Fruit fly (Drosophila melanogaster) whole organism, embryonic: Measurements from ENCODE around the gene MED14.
A peak's percentile ranks its signal among the peaks of the same experiment; 100 is the strongest.

Experiments
- Abd-B ChIP-seq: fragments of 200-800 bp; sonication (Bioruptor generic); optimal IDR thresholded peaks from 2 replicates; lab custom pipeline; 2018; ENCODE audit warnings: missing biosample characterization, mild to moderate bottlenecking, missing genetic modification characterization, moderate library complexity
- CG12155 ChIP-seq: fragments of 200-800 bp; sonication (Bioruptor generic); optimal IDR thresholded peaks from 3 replicates; lab custom pipeline; 2016; ENCODE audit warnings: missing biosample characterization, missing genetic modification characterization
- CG13624 ChIP-seq: fragments of 200-800 bp; sonication (Bioruptor generic); optimal IDR thresholded peaks from 2 replicates; lab custom pipeline; 2016; ENCODE audit warnings: missing biosample characterization, missing genetic modification characterization
- CG14860 ChIP-seq: fragments of 200-800 bp; sonication (Bioruptor generic); IDR thresholded peaks from 3 replicates; pipeline ENCODE4 v1.3.6; 2022; ENCODE audit warnings: missing biosample characterization, missing genetic modification characterization; ENCODE audit not compliant: partially characterized antibody
- CG15479 ChIP-seq: fragments of 200-800 bp; sonication (Bioruptor generic); optimal IDR thresholded peaks from 3 replicates; lab custom pipeline; 2019; ENCODE audit warnings: missing biosample characterization, mild to moderate bottlenecking, missing genetic modification characterization, moderate library complexity
- CG17359 ChIP-seq: fragments of 200-800 bp; sonication (Bioruptor generic); optimal IDR thresholded peaks from 3 replicates; lab custom pipeline; 2018; ENCODE audit warnings: missing biosample characterization, mild to moderate bottlenecking, missing genetic modification characterization, moderate library complexity
- CG2120 ChIP-seq: fragments of 200-800 bp; sonication (Bioruptor generic); optimal IDR thresholded peaks from 3 replicates; lab custom pipeline; 2016; ENCODE audit warnings: missing biosample characterization, missing genetic modification characterization
- CG2202 ChIP-seq: fragments of 200-800 bp; sonication (Bioruptor generic); optimal IDR thresholded peaks from 2 replicates; lab custom pipeline; 2018; ENCODE audit warnings: missing biosample characterization, mild to moderate bottlenecking, missing genetic modification characterization
- CG2712 ChIP-seq: fragments of 200-800 bp; optimal IDR thresholded peaks from 3 replicates; lab custom pipeline; 2019; ENCODE audit warnings: missing biosample characterization, mild to moderate bottlenecking, missing genetic modification characterization, moderate library complexity
- CG30403 ChIP-seq: fragments of 200-800 bp; sonication (Bioruptor generic); optimal IDR thresholded peaks from 3 replicates; lab custom pipeline; 2016; ENCODE audit warnings: missing biosample characterization, missing genetic modification characterization
- CG3407 ChIP-seq: fragments of 200-800 bp; sonication (Bioruptor generic); optimal IDR thresholded peaks from 2 replicates; lab custom pipeline; 2018; ENCODE audit warnings: missing biosample characterization, mild to moderate bottlenecking, missing genetic modification characterization
- CG43689 ChIP-seq: fragments of 200-800 bp; sonication (Bioruptor generic); IDR thresholded peaks from 2 replicates; pipeline ENCODE4 v1.3.6; 2022; ENCODE audit warnings: missing biosample characterization, missing genetic modification characterization
- CG5245 ChIP-seq: fragments of 200-800 bp; sonication (Bioruptor generic); optimal IDR thresholded peaks from 3 replicates; lab custom pipeline; 2016; ENCODE audit warnings: missing biosample characterization, missing genetic modification characterization
- CG6272 ChIP-seq: fragments of 200-800 bp; sonication (Bioruptor generic); IDR thresholded peaks from 2 replicates; pipeline ENCODE4 v1.3.6; 2022; ENCODE audit warnings: missing biosample characterization, missing genetic modification characterization
- CG6854 ChIP-seq: fragments of 200-800 bp; sonication (Bioruptor generic); optimal IDR thresholded peaks from 3 replicates; lab custom pipeline; 2017; ENCODE audit warnings: missing biosample characterization, mild to moderate bottlenecking, missing genetic modification characterization
- CG7556 ChIP-seq: fragments of 200-800 bp; sonication (Bioruptor generic); optimal IDR thresholded peaks from 2 replicates; lab custom pipeline; 2017; ENCODE audit warnings: missing biosample characterization, mild to moderate bottlenecking, missing genetic modification characterization
- CG9727 ChIP-seq: fragments of 200-800 bp; sonication (Bioruptor generic); optimal IDR thresholded peaks from 3 replicates; lab custom pipeline; 2017; ENCODE audit warnings: missing biosample characterization, mild to moderate bottlenecking, missing genetic modification characterization
- ERR ChIP-seq: fragments of 200-800 bp; sonication (Bioruptor generic); optimal IDR thresholded peaks from 2 replicates; lab custom pipeline; 2016; ENCODE audit warnings: missing biosample characterization, missing genetic modification characterization
- Gsc ChIP-seq: fragments of 200-800 bp; sonication (Bioruptor generic); IDR thresholded peaks from 2 replicates; pipeline ENCODE4 v1.3.6; 2022; ENCODE audit warnings: missing biosample characterization, missing genetic modification characterization
- Lpt ChIP-seq: fragments of >200 bp; optimal IDR thresholded peaks from 2 replicates; lab custom pipeline; 2018; ENCODE audit warnings: missing biosample characterization, missing genetic modification characterization
- NK7.1 ChIP-seq: fragments of 200-800 bp; sonication (Bioruptor generic); optimal IDR thresholded peaks from 3 replicates; lab custom pipeline; 2016; ENCODE audit warnings: missing biosample characterization, missing genetic modification characterization
- Optix ChIP-seq: fragments of 200-800 bp; sonication (Bioruptor generic); IDR thresholded peaks from 3 replicates; pipeline ENCODE4 v1.3.6; 2022; ENCODE audit warnings: missing biosample characterization, missing genetic modification characterization
- Side ChIP-seq: fragments of 200-800 bp; sonication (Bioruptor generic); optimal IDR thresholded peaks from 2 replicates; lab custom pipeline; 2016; ENCODE audit warnings: missing biosample characterization, missing genetic modification characterization
- Sry-β ChIP-seq: fragments of 200-800 bp; sonication (Bioruptor generic); optimal IDR thresholded peaks from 2 replicates; lab custom pipeline; 2018; ENCODE audit warnings: missing biosample characterization, mild to moderate bottlenecking, missing genetic modification characterization, moderate library complexity
- Tbp ChIP-seq: fragments of >200 bp; optimal IDR thresholded peaks from 2 replicates; lab custom pipeline; 2018; ENCODE audit warnings: missing biosample characterization, missing genetic modification characterization
- Trl ChIP-seq, 3 experiments: fragments of >200 bp in 2 of 3; fragments of 200-800 bp in 1 of 3; sonication (Bioruptor generic) in 1 of 3; optimal IDR thresholded peaks; 2 replicates in 1 of 3; 3 replicates in 2 of 3; lab custom pipeline; 2016 to 2017; ENCODE audit warnings: missing biosample characterization in 1 of 3, missing genetic modification characterization in 1 of 3
- ac ChIP-seq: fragments of 200-800 bp; sonication (Bioruptor generic); optimal IDR thresholded peaks from 3 replicates; lab custom pipeline; 2017; ENCODE audit warnings: missing biosample characterization, mild to moderate bottlenecking, missing genetic modification characterization
- ara ChIP-seq: fragments of 200-800 bp; sonication (Bioruptor generic); IDR thresholded peaks from 2 replicates; pipeline ENCODE4 v1.3.6; 2022; ENCODE audit warnings: missing biosample characterization, missing genetic modification characterization
- chn ChIP-seq: fragments of 200-800 bp; sonication (Bioruptor generic); optimal IDR thresholded peaks from 2 replicates; lab custom pipeline; 2016; ENCODE audit warnings: missing biosample characterization, missing genetic modification characterization
- crc ChIP-seq: fragments of 200-800 bp; sonication (Bioruptor generic); optimal IDR thresholded peaks from 2 replicates; lab custom pipeline; 2016; ENCODE audit warnings: missing biosample characterization, missing genetic modification characterization
- da ChIP-seq: fragments of 200-800 bp; sonication (Bioruptor generic); optimal IDR thresholded peaks from 2 replicates; lab custom pipeline; 2016; ENCODE audit warnings: missing biosample characterization, missing genetic modification characterization
- en ChIP-seq: fragments of 200-800 bp; sonication (Bioruptor generic); optimal IDR thresholded peaks from 2 replicates; lab custom pipeline; 2016; ENCODE audit warnings: missing biosample characterization, missing genetic modification characterization
- exex ChIP-seq: fragments of 200-800 bp; sonication (Bioruptor generic); optimal IDR thresholded peaks from 4 replicates; lab custom pipeline; 2018; ENCODE audit warnings: missing biosample characterization, mild to moderate bottlenecking, missing genetic modification characterization, moderate library complexity
- gfzf ChIP-seq: fragments of 200-800 bp; sonication (Bioruptor generic); optimal IDR thresholded peaks from 2 replicates; lab custom pipeline; 2016; ENCODE audit warnings: missing biosample characterization, mild to moderate bottlenecking, missing genetic modification characterization, moderate library complexity
- lab ChIP-seq: fragments of 200-800 bp; sonication (Bioruptor generic); optimal IDR thresholded peaks from 3 replicates; lab custom pipeline; 2017; ENCODE audit warnings: missing biosample characterization, missing genetic modification characterization, mild to moderate bottlenecking, moderate library complexity, missing genetic modification reagents
- pb ChIP-seq: fragments of 200-800 bp; sonication (Bioruptor generic); optimal IDR thresholded peaks from 3 replicates; lab custom pipeline; 2016; ENCODE audit warnings: missing biosample characterization, missing genetic modification characterization
- pho ChIP-seq: fragments of 200-800 bp; sonication (Bioruptor generic); optimal IDR thresholded peaks from 2 replicates; lab custom pipeline; 2016; ENCODE audit warnings: missing biosample characterization, missing genetic modification characterization
- phol ChIP-seq: fragments of 200-800 bp; sonication (Bioruptor generic); optimal IDR thresholded peaks from 3 replicates; lab custom pipeline; 2018; ENCODE audit warnings: missing biosample characterization, mild to moderate bottlenecking, missing genetic modification characterization, moderate library complexity
- prd ChIP-seq, 3 experiments: fragments of >200 bp in 2 of 3; fragments of 200-800 bp in 1 of 3; sonication (Bioruptor generic) in 1 of 3; optimal IDR thresholded peaks in 2 of 3; IDR thresholded peaks in 1 of 3; 2 replicates in 2 of 3; 3 replicates in 1 of 3; pipeline versions ENCODE4 v1.3.6 to Lab custom; 2017 to 2022; ENCODE audit warnings: missing biosample characterization in 1 of 3, missing genetic modification characterization in 1 of 3
- repo ChIP-seq: fragments of 200-800 bp; sonication (Bioruptor generic); optimal IDR thresholded peaks from 2 replicates; lab custom pipeline; 2016; ENCODE audit warnings: missing biosample characterization, missing genetic modification characterization
- scrt ChIP-seq: fragments of 200-800 bp; sonication (Bioruptor generic); optimal IDR thresholded peaks from 2 replicates; lab custom pipeline; 2018; ENCODE audit warnings: missing biosample characterization, mild to moderate bottlenecking, missing genetic modification characterization, moderate library complexity
- sob ChIP-seq: fragments of 200-800 bp; sonication (Bioruptor generic); IDR thresholded peaks from 2 replicates; pipeline ENCODE4 v1.3.6; 2022; ENCODE audit warnings: missing biosample characterization, missing genetic modification characterization
- sqz ChIP-seq: fragments of 200-800 bp; sonication (Bioruptor generic); optimal IDR thresholded peaks from 3 replicates; lab custom pipeline; 2018; ENCODE audit warnings: missing biosample characterization, mild to moderate bottlenecking, missing genetic modification characterization
- stwl ChIP-seq: fragments of 200-800 bp; sonication (Bioruptor generic); optimal IDR thresholded peaks from 3 replicates; lab custom pipeline; 2018; ENCODE audit warnings: missing biosample characterization, mild to moderate bottlenecking, missing genetic modification characterization, moderate library complexity
- toy ChIP-seq: fragments of 200-800 bp; sonication (Bioruptor generic); IDR thresholded peaks from 2 replicates; pipeline ENCODE4 v1.3.6; 2022; ENCODE audit warnings: missing biosample characterization, missing genetic modification characterization
- unpg ChIP-seq: fragments of 200-800 bp; sonication (Bioruptor generic); optimal IDR thresholded peaks from 3 replicates; lab custom pipeline; 2018; ENCODE audit warnings: missing biosample characterization, mild to moderate bottlenecking, missing genetic modification characterization, moderate library complexity
- zfh1 ChIP-seq: fragments of 200-800 bp; sonication (Bioruptor generic); IDR thresholded peaks from 3 replicates; pipeline ENCODE4 v1.3.6; 2022; ENCODE audit warnings: missing biosample characterization, missing genetic modification characterization

Gene MED14

DNA sequence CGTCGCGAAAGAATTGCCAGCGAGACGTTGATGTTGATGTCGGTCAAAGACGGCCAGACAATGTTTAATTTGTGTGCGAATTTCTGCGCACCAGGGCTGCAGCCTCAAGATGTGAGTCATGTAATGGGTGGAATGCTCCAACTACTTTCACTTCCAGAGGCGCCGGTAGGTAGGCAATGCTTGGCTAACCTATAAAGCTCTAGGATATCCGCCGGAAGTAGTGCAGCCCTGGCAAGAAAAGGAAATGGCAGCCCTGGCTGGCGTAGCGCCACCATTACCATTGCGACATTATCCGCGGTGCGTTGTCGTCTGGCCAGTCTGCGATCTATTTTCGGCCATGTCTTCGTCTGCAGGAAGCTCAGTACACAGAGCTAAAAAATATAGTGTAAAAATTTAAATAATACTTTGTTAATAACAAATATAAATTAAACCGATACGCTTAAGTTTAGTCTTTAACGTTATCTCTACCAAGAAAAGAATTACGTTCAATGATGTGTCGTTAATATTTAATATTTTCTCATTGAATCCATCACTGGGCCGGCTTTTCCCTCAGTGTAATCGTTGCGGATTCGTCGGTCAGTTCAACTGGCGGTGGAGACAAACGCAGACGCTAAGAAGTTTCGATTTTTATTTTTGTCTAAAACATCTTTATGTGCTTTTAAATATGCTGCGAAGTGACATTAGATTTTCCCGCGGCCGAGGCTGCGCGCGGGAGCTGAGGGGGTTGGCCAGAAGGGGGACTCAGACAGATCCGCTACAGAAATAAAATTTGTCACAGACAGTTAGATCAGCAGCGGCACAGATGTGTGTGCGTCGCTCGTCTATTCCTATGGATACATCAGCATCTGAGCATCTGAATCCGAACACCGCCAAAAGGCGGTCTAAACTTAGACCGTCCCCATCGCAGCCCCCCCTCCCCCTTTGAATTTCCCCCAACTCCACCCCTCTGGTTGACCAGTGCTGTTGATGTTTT, 18.9 kb downstream of the MED14 start (continued):
- TF ChIP-seq Side (GFP tag; lab: Kevin White, UChicago) (peak; percentile 42), CG5245 (no peak), chn (GFP tag; lab: Kevin White, UChicago) (peak; percentile 22), lab (GFP tag; lab: Kevin White, UChicago) (peak; percentile 89), Abd-B (GFP tag; lab: Kevin White, UChicago) (peak; percentile 61), CG17359 (tag; lab: Kevin White, UChicago) (peak; percentile 68), ERR (GFP tag; lab: Kevin White, UChicago) (peak; percentile 11), ara (0 out of 2 replicates have a peak, but pooled peaks have one; percentile 57), crc (GFP tag; lab: Kevin White, UChicago) (peak; percentile 3), repo (GFP tag; lab: Kevin White, UChicago) (peak; percentile 8), CG15479 (GFP tag; lab: Kevin White, UChicago) (peak; percentile 38), CG43689 (0 out of 2 replicates have a peak, but pooled peaks have one; percentile 32), sob (GFP tag; lab: Robert Waterston, UW) (peak; percentile 74), zfh1 (GFP tag; lab: Robert Waterston, UW) (peak; percentile 78), Sry-β (GFP tag; lab: Kevin White, UChicago) (no peak), NK7.1 (GFP tag; lab: Kevin White, UChicago) (peak; percentile 32), Gsc (GFP tag; lab: Robert Waterston, UW) (no peak), stwl (no peak), CG3407 (peak; percentile 62), toy (GFP tag; lab: Robert Waterston, UW) (peak; percentile 53; the same call in 1 of the 2 replicates), CG9727 (peak; percentile 68), CG14860 (GFP tag; lab: Robert Waterston, UW) (no peak), CG30403 (peak; percentile 61), phol (tag; lab: Kevin White, UChicago) (peak; percentile 64), CG2712 (tag; lab: Kevin White, UChicago) (peak; percentile 50), CG2120 (GFP tag; lab: Kevin White, UChicago) (peak; percentile 75), Tbp (no peak), CG6854 (GFP tag; lab: Kevin White, UChicago) (peak; percentile 62), Lpt (GFP tag; lab: Kevin White, UChicago) (no peak), pb (GFP tag; lab: Kevin White, UChicago) (peak; percentile 70), en (GFP tag; lab: Kevin White, UChicago) (peak; percentile 55), CG12155 (GFP tag; lab: Kevin White, UChicago) (peak; percentile 61), Optix (peak; percentile 63; the same call in 1 of the 3 replicates), da (peak; percentile 41), prd (optimal IDR thresholded peaks at IDR 0.05; lab: Kevin White, UChicago) (no peak), prd (GFP tag; IDR thresholded peaks at IDR 0.05; lab: Robert Waterston, UW) (peak; percentile 75), Trl (optimal IDR thresholded peaks at IDR 0.05; lab: Kevin White, UChicago) (no peak), Trl (GFP tag; optimal IDR thresholded peaks at IDR 0.05; lab: Kevin White, UChicago) (peak; percentile 52), CG13624 (GFP tag; lab: Kevin White, UChicago) (peak; percentile 58), scrt (GFP tag; lab: Kevin White, UChicago) (peak; percentile 66), CG6272 (GFP tag; lab: Robert Waterston, UW) (peak; percentile 51), sqz (peak; percentile 56), pho (GFP tag; lab: Kevin White, UChicago) (peak; percentile 13), exex (tag; lab: Kevin White, UChicago) (peak; percentile 17), CG7556 (GFP tag; lab: Kevin White, UChicago) (peak; percentile 63), unpg (GFP tag; lab: Kevin White, UChicago) (peak; percentile 65), CG2202 (tag; lab: Kevin White, UChicago) (no peak), ac (GFP tag; lab: Kevin White, UChicago) (peak; percentile 32), gfzf (no peak)
